Worm (Caenorhabditis elegans): ENCODE results near the gene decr-1.3.

DNA sequence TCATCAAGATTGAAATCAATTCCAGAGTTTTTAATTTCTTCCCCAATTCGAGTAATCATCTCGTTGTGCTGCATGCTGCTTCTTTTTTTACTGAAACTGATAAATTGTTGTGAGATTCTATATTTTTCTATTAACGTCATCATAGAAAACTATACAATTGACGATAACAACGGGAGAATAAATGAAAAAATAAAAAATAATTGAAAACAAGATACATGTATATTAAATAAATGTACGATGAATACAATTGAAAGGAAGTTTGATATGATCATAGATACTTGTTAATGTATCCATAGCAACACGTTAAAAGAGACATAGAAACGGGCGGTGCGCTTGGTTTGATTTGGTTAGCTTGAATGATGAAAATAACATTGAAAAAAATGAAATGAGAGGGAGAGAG lies 17.1 kb upstream of the decr-1.3 start, which contains the start of gene T05C12.8:
- no peak for TF ChIP-seq blmp-1 (tag; optimal IDR thresholded peaks at IDR 0.05; ENCODE audit: insufficient read depth)
- TF ChIP-seq nhr-25 (tag; optimal IDR thresholded peaks at IDR 0.05) = no peak
- TF ChIP-seq ceh-82 (tag; optimal IDR thresholded peaks at IDR 0.05) = no peak
- TF ChIP-seq unc-55 (GFP tag; optimal IDR thresholded peaks at IDR 0.05) = no peak
